Worm (Caenorhabditis elegans): ENCODE data around the gene Y111B2A.21.
A peak's percentile ranks its signal among the peaks of the same experiment; 100 is the strongest.

Y111B2A.21 gene

ce11 chrIII:12703237-12703636, 43.0 kb upstream of the Y111B2A.21 start:
- TF ChIP-seq Y75B8A.6 (GFP tag; IDR thresholded peaks at IDR 0.05) (no peak), F44E2.7 (GFP tag; IDR thresholded peaks at IDR 0.05) (no peak), R02D3.7 (tag; optimal IDR thresholded peaks at IDR 0.05) (no peak), ctbp-1 (GFP tag; IDR thresholded peaks at IDR 0.05) (no peak), lin-13 (GFP tag; optimal IDR thresholded peaks at IDR 0.05) (no peak), zag-1 (tag; optimal IDR thresholded peaks at IDR 0.05) (no peak), lin-38 (GFP tag; IDR thresholded peaks at IDR 0.05) (no peak), jun-1 (tag; optimal IDR thresholded peaks at IDR 0.05) (no peak), ceh-62 (tag; optimal IDR thresholded peaks at IDR 0.05) (no peak), nhr-41 (GFP tag; IDR thresholded peaks at IDR 0.05) (no peak), dmd-9 (GFP tag; IDR thresholded peaks at IDR 0.05) (no peak), php-3 (GFP tag; IDR thresholded peaks at IDR 0.05) (no peak), ama-1 (optimal IDR thresholded peaks at IDR 0.05) (no peak)

ce11 chrIII:12711217-12711616, 35.0 kb upstream of the Y111B2A.21 start, which contains the start of gene hut-1:
Gene hut-1 (plus strand): TSS chrIII:12711560.
- TF ChIP-seq lin-38 (GFP tag; IDR thresholded peaks at IDR 0.05) = peak; percentile 38
- TF ChIP-seq lsy-2 (tag; optimal IDR thresholded peaks at IDR 0.05) = peak in 1 of 2 experiments; percentile 72
- TF ChIP-seq mes-2 (tag; optimal IDR thresholded peaks at IDR 0.05; ENCODE audit: poor library complexity, severe bottlenecking) = peak; percentile 66
- peak; percentile 83 for TF ChIP-seq dpl-1 (GFP tag; optimal IDR thresholded peaks at IDR 0.05)
- 0 out of 2 replicates have a peak, but pooled peaks have one; percentile 14 for TF ChIP-seq dmd-6 (GFP tag; IDR thresholded peaks at IDR 0.05)
- peak; percentile 89 for TF ChIP-seq aha-1 (tag)
- no peak for TF ChIP-seq hlh-11 (tag; optimal IDR thresholded peaks at IDR 0.05)
- peak in 1 of 2 experiments; percentile 2 for TF ChIP-seq daf-16 (GFP tag; optimal IDR thresholded peaks at IDR 0.05)
- peak; percentile 27 for TF ChIP-seq daf-16 (tag; optimal IDR thresholded peaks at IDR 0.05)
- TF ChIP-seq zfp-2 (tag; optimal IDR thresholded peaks at IDR 0.05) = no peak
- TF ChIP-seq ctbp-1 (GFP tag; IDR thresholded peaks at IDR 0.05) = peak; percentile 35; the same call in 1 of the 2 replicates
- peak; percentile 8 for TF ChIP-seq mep-1 (tag; optimal IDR thresholded peaks at IDR 0.05)
- TF ChIP-seq dve-1 (tag; optimal IDR thresholded peaks at IDR 0.05; ENCODE audit: insufficient read depth) = peak; percentile 49
- peak; percentile 51; the same call in 1 of the 2 replicates for TF ChIP-seq dmd-9 (GFP tag; IDR thresholded peaks at IDR 0.05)
- no peak for TF ChIP-seq cey-2 (tag; optimal IDR thresholded peaks at IDR 0.05; ENCODE audit: borderline replicate concordance, insufficient read depth)
- TF ChIP-seq hlh-30 (tag; optimal IDR thresholded peaks at IDR 0.05; ENCODE audit: insufficient read depth) = peak; percentile 10
- no peak for TF ChIP-seq nhr-77 (tag; optimal IDR thresholded peaks at IDR 0.05)

ce11 chrIII:12711682-12712081, 34.5 kb upstream of the Y111B2A.21 start:
- TF ChIP-seq dmd-8 (GFP tag; IDR thresholded peaks at IDR 0.05) (no peak), nhr-48 (tag; optimal IDR thresholded peaks at IDR 0.05) (no peak), ces-1 (GFP tag; optimal IDR thresholded peaks at IDR 0.05) (no peak), nhr-111 (GFP tag; optimal IDR thresholded peaks at IDR 0.05) (no peak), T20F7.1 (GFP tag; optimal IDR thresholded peaks at IDR 0.05) (no peak), unc-62 (GFP tag; optimal IDR thresholded peaks at IDR 0.05 in 1 of 2) (peak in 1 of 2 experiments; percentile 61), unc-62 (tag; optimal IDR thresholded peaks at IDR 0.05) (no peak)

- TF ChIP-seq cey-2 (tag; optimal IDR thresholded peaks at IDR 0.05; ENCODE audit: borderline replicate concordance, insufficient read depth) (no peak), hlh-11 (tag; optimal IDR thresholded peaks at IDR 0.05) (peak; percentile 1), egl-43 (GFP tag; IDR thresholded peaks at IDR 0.05) (0 out of 2 replicates have a peak, but pooled peaks have one; percentile 52), lsy-2 (tag; optimal IDR thresholded peaks at IDR 0.05) (peak in 1 of 2 experiments; percentile 3), hlh-30 (tag; optimal IDR thresholded peaks at IDR 0.05; ENCODE audit: insufficient read depth) (peak; percentile 35), mes-2 (tag; optimal IDR thresholded peaks at IDR 0.05; ENCODE audit: poor library complexity, severe bottlenecking) (peak; percentile 60), lin-29 (GFP tag; IDR thresholded peaks at IDR 0.05) (no peak), mdl-1 (tag; optimal IDR thresholded peaks at IDR 0.05) (no peak), T26A8.4 (GFP tag; IDR thresholded peaks at IDR 0.05) (0 out of 2 replicates have a peak, but pooled peaks have one; percentile 32), unc-130 (GFP tag; optimal IDR thresholded peaks at IDR 0.05) (peak; percentile 6), unc-39 (tag; optimal IDR thresholded peaks at IDR 0.05) (no peak), dve-1 (tag; optimal IDR thresholded peaks at IDR 0.05; ENCODE audit: insufficient read depth) (peak; percentile 6), rbr-2 (tag; optimal IDR thresholded peaks at IDR 0.05) (peak; percentile 6), dmd-6 (GFP tag; IDR thresholded peaks at IDR 0.05) (no peak), dpl-1 (GFP tag; optimal IDR thresholded peaks at IDR 0.05) (peak; percentile 32), lin-38 (GFP tag; IDR thresholded peaks at IDR 0.05) (peak; percentile 33; the same call in 1 of the 2 replicates), jun-1 (tag; optimal IDR thresholded peaks at IDR 0.05) (no peak)
Observed at ce11 chrIII:12713862-12714261, 32.4 kb upstream of the Y111B2A.21 start.

Data from whole organism, L4 larva.